Worm (Caenorhabditis elegans) whole organism, early embryonic: ENCODE data around the gene K08D10.13.
"Not testable (repeated sequence)": the region's sequence is repeated elsewhere in the genome, so short reads cannot be mapped to it uniquely, and the experiment has no call there.

Experiments
- B0310.2 ChIP-seq: sonication (generic microtip); optimal IDR thresholded peaks from 2 replicates; lab custom pipeline; 2016; ENCODE audit warnings: mild to moderate bottlenecking, missing genetic modification characterization, missing compliant biosample characterization
- F13C5.2 ChIP-seq: sonication (generic microtip); optimal IDR thresholded peaks from 2 replicates; lab custom pipeline; 2017; ENCODE audit warnings: mild to moderate bottlenecking, missing genetic modification characterization, inconsistent platforms, missing compliant biosample characterization
- aly-1 ChIP-seq: sonication (generic microtip); optimal IDR thresholded peaks from 2 replicates; lab custom pipeline; 2016; ENCODE audit warnings: missing genetic modification characterization, missing compliant biosample characterization
- ama-1 ChIP-seq: fragments of 150-350 bp; optimal IDR thresholded peaks from 2 replicates; lab custom pipeline; 2014
- ceh-13 ChIP-seq: fragments of 200-800 bp; sonication (Bioruptor generic); optimal IDR thresholded peaks from 2 replicates; lab custom pipeline; 2018; ENCODE audit warnings: mild to moderate bottlenecking, missing genetic modification characterization, missing compliant biosample characterization
- ceh-36 ChIP-seq: sonication (generic microtip); optimal IDR thresholded peaks from 2 replicates; lab custom pipeline; 2016; ENCODE audit warnings: missing genetic modification characterization, inconsistent platforms, missing compliant biosample characterization
- ets-7 ChIP-seq: sonication (generic microtip); optimal IDR thresholded peaks from 2 replicates; lab custom pipeline; 2016; ENCODE audit warnings: missing genotype, missing genetic modification characterization, missing compliant biosample characterization
- flt-1 ChIP-seq: fragments of 200-800 bp; sonication (Bioruptor generic); IDR thresholded peaks from 2 replicates; pipeline ENCODE4 v1.3.6; 2022; ENCODE audit warnings: missing genetic modification characterization, missing compliant biosample characterization
- hmbx-1 ChIP-seq: sonication (generic microtip); optimal IDR thresholded peaks from 2 replicates; lab custom pipeline; 2016; ENCODE audit warnings: mild to moderate bottlenecking, missing genetic modification characterization, missing compliant biosample characterization
- hmg-4 ChIP-seq: fragments of 200-800 bp; sonication (Bioruptor generic); optimal IDR thresholded peaks from 2 replicates; lab custom pipeline; 2018; ENCODE audit warnings: mild to moderate bottlenecking, missing genetic modification characterization, missing compliant biosample characterization
- hnd-1 ChIP-seq: sonication (generic microtip); optimal IDR thresholded peaks from 2 replicates; lab custom pipeline; 2016; ENCODE audit warnings: missing genetic modification characterization, missing compliant biosample characterization
- pes-1 ChIP-seq: fragments of 200-800 bp; sonication (Bioruptor generic); IDR thresholded peaks from 2 replicates; pipeline ENCODE4 v1.3.6; 2022; ENCODE audit warnings: missing genetic modification reagents, missing genetic modification characterization, missing compliant biosample characterization
- scrt-1 ChIP-seq: fragments of 200-800 bp; sonication (Bioruptor generic); IDR thresholded peaks from 2 replicates; pipeline ENCODE4 v1.3.6; 2022; ENCODE audit warnings: missing genetic modification characterization, missing compliant biosample characterization
- sea-1 ChIP-seq: fragments of 200-800 bp; sonication (Bioruptor generic); conservative IDR thresholded peaks from 2 replicates; pipeline ENCODE4 v1.3.6; 2022; ENCODE audit warnings: missing genetic modification characterization, missing compliant biosample characterization
- tbx-11 ChIP-seq: fragments of 200-800 bp; sonication (Bioruptor generic); IDR thresholded peaks from 2 replicates; pipeline ENCODE4 v1.3.6; 2022; ENCODE audit warnings: missing genetic modification characterization, missing compliant biosample characterization
- tbx-37 ChIP-seq: fragments of 200-800 bp; sonication (Bioruptor generic); conservative IDR thresholded peaks from 2 replicates; pipeline ENCODE4 v1.3.6; 2022; ENCODE audit warnings: missing genetic modification reagents, missing genetic modification characterization, missing compliant biosample characterization
- tra-4 ChIP-seq: sonication (generic microtip); optimal IDR thresholded peaks from 2 replicates; lab custom pipeline; 2017; ENCODE audit warnings: missing genetic modification characterization, missing compliant biosample characterization

The K08D10.13 gene

DNA sequence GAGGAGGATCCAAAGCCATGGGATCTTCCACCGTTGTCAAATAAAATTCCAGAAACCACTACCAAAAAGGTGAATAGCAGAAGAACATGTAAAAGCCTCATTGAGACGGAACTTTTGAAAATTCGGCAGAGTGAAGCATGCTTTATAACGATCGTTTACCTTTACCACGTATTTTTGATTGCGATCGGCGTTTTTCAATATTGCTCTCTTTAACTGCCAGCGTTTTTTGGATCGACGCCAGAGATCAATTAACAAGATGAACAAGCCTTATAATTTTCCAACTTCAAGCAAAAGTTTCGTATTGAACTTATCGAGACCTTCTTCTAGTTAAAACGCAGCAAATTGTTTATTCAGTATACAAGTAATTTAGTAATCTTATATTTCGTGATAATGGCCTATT lies 32.4 kb downstream of the K08D10.13 start, which contains the start of gene F49F1.10:
Gene F49F1.10, minus strand, starts transcription at position 101 of the 400 bp plus-strand sequence.
- TF ChIP-seq hnd-1 (tag; lab: Kevin White, UChicago) = no peak
- no peak for TF ChIP-seq sea-1 (GFP tag; lab: Robert Waterston, UW)
- TF ChIP-seq tbx-37 (GFP tag; lab: Robert Waterston, UW) = no peak
- no peak for TF ChIP-seq hmbx-1 (tag; lab: Kevin White, UChicago)
- no peak for TF ChIP-seq ceh-13 (GFP tag; lab: Kevin White, UChicago)
- no peak for TF ChIP-seq aly-1 (tag; lab: Kevin White, UChicago)
- TF ChIP-seq hmg-4 (GFP tag; lab: Kevin White, UChicago) = no peak
- no peak for TF ChIP-seq pes-1 (GFP tag; lab: Robert Waterston, UW)
- no peak for TF ChIP-seq flt-1
- TF ChIP-seq scrt-1 (GFP tag; lab: Robert Waterston, UW) = no peak
- no peak for TF ChIP-seq tra-4
- TF ChIP-seq B0310.2 (tag; lab: Kevin White, UChicago) = no peak
- TF ChIP-seq ceh-36 (tag; lab: Kevin White, UChicago) = no peak
- no peak for TF ChIP-seq tbx-11

DNA sequence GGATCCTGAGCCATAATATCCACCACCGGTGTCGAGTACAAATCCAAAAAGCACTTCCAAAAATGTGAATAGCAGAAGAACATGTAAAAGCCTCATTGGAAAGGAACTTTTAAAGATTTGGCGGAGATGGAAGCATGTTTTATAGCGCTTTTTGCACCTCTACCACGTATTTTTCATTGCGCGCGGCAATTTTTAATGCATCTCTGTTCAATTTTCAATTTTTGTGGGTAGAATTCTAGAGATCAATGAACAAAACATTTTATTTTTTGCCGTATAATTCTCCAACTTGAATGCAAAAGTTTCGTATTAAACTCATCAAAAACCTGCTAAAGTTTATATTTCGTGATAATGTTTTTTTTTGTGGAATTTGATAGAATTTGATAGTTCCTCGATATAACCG lies 33.9 kb downstream of the K08D10.13 start, which contains the start of gene F49F1.9:
Gene F49F1.9, minus strand, starts transcription at position 101 of the 400 bp plus-strand sequence.
- TF ChIP-seq scrt-1 (GFP tag; lab: Robert Waterston, UW) = no peak
- no peak for TF ChIP-seq aly-1 (tag; lab: Kevin White, UChicago)
- TF ChIP-seq tbx-11 = no peak
- TF ChIP-seq ama-1 (lab: Kevin White, UChicago) = no peak
- no peak for TF ChIP-seq B0310.2 (tag; lab: Kevin White, UChicago)
- no peak for TF ChIP-seq sea-1 (GFP tag; lab: Robert Waterston, UW)
- no peak for TF ChIP-seq pes-1 (GFP tag; lab: Robert Waterston, UW)
- TF ChIP-seq hnd-1 (tag; lab: Kevin White, UChicago) = no peak
- no peak for TF ChIP-seq hmbx-1 (tag; lab: Kevin White, UChicago)
- TF ChIP-seq tra-4 = no peak
- no peak for TF ChIP-seq hmg-4 (GFP tag; lab: Kevin White, UChicago)
- TF ChIP-seq ceh-13 (GFP tag; lab: Kevin White, UChicago) = no peak
- TF ChIP-seq tbx-37 (GFP tag; lab: Robert Waterston, UW) = no peak

DNA sequence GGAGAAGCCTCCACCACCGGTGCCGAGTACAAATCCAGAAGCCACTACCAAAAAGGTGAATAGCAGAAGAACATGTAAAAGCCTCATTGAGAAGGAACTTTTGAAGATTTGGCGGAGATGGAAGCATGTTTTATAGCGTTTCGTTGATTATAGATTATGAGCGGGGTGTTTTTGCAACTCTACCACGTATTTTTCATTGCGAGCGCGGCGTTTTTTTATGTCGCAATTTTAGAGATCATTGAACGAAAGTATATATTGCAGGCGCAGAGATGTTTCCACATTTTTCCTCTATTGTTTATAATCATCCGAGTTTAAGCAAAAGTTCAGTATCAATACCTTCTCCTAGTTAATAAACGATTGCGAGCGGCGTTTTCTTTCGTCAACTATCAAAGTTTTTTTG lies 35.6 kb downstream of the K08D10.13 start, which contains the start of gene F49F1.17:
Gene F49F1.17, minus strand, starts transcription at position 101 of the 400 bp plus-strand sequence.
- TF ChIP-seq hmg-4 (GFP tag; lab: Kevin White, UChicago) = no peak
- TF ChIP-seq tbx-11 = no peak
- no peak for TF ChIP-seq sea-1 (GFP tag; lab: Robert Waterston, UW)
- no peak for TF ChIP-seq ceh-36 (tag; lab: Kevin White, UChicago)
- no peak for TF ChIP-seq aly-1 (tag; lab: Kevin White, UChicago)
- no peak for TF ChIP-seq hmbx-1 (tag; lab: Kevin White, UChicago)
- no peak for TF ChIP-seq ceh-13 (GFP tag; lab: Kevin White, UChicago)
- TF ChIP-seq tra-4 = no peak
- TF ChIP-seq ama-1 (lab: Kevin White, UChicago) = no peak
- TF ChIP-seq flt-1 = no peak
- no peak for TF ChIP-seq pes-1 (GFP tag; lab: Robert Waterston, UW)
- TF ChIP-seq hnd-1 (tag; lab: Kevin White, UChicago) = no peak
- no peak for TF ChIP-seq ets-7 (tag; lab: Kevin White, UChicago)
- no peak for TF ChIP-seq tbx-37 (GFP tag; lab: Robert Waterston, UW)

DNA sequence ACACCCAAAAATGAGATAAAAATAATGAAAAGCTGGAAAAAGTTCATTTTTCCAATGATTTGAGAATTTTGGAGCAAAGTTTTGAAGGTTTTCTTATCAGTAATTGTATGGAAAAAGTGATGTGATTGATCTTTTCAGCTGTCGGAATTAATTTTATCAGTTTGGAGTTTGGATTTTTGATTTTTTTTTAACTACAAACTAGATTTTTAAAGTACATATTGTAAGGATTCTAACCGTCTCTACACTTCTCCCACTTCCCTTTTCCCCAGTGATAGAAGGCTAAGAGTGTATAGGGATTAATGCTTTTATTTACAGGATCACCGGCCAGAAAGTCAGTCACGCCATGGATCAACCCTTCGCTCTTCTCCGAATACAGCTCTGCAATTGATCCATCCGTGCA lies 45.7 kb downstream of the K08D10.13 start, which contains the start of gene F49F1.7:
Gene F49F1.7, minus strand, starts transcription at position 101 of the 400 bp plus-strand sequence.
- TF ChIP-seq tra-4; B0310.2 (tag; lab: Kevin White, UChicago); sea-1 (GFP tag; lab: Robert Waterston, UW): not testable (repeated sequence)

DNA sequence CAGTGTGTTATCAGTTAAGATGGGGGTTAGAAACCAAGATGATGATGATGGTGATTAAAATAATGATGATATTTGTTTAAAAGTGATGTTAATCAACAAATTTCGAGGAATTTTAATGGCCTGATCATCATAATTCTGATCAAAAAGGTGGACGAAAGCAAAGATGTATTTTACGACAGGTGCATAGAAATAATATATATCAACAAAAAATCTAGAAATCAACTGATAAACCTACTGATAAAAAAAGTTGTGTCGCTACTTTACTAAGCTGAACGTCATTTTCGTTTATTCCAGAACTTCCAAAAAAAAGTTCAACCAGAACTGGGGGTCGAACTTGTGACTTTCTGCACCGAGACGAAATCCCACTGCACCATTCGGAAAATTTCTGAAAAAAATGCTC lies 48.3 kb downstream of the K08D10.13 start, which contains the start of gene mul-1:
Gene mul-1, minus strand, starts transcription at position 84 of the 400 bp plus-strand sequence.
- TF ChIP-seq hnd-1 (tag; lab: Kevin White, UChicago) (no peak), flt-1 (no peak), scrt-1 (GFP tag; lab: Robert Waterston, UW) (no peak), pes-1 (GFP tag; lab: Robert Waterston, UW) (no peak), sea-1 (GFP tag; lab: Robert Waterston, UW) (no peak), ets-7 (tag; lab: Kevin White, UChicago) (no peak), ceh-13 (GFP tag; lab: Kevin White, UChicago) (no peak), tbx-37 (GFP tag; lab: Robert Waterston, UW) (no peak)

DNA sequence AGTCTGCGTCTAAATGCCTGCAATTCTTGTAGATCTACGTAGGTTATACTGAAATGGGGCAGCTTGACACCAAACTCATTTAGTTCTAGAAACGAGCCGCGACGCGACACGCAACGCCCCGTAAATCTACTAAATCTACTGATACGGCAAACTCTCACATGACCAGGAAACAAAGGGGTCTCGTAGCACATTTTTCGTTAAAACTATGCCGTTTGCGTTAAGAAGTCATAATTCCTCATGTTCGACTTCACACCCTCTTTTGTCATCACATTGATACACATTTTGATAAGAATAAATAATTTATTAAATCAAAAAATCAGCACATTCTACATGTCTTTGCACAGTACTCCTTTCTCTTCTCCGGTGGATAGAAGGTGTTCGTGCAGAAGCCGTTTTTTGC lies 50.3 kb downstream of the K08D10.13 start:
- TF ChIP-seq hnd-1 (tag; lab: Kevin White, UChicago) = no peak
- no peak for TF ChIP-seq hmbx-1 (tag; lab: Kevin White, UChicago)
- TF ChIP-seq sea-1 (GFP tag; lab: Robert Waterston, UW) = no peak
- no peak for TF ChIP-seq F13C5.2 (tag; lab: Kevin White, UChicago)
- TF ChIP-seq ceh-36 (tag; lab: Kevin White, UChicago) = no peak
- no peak for TF ChIP-seq scrt-1 (GFP tag; lab: Robert Waterston, UW)
- TF ChIP-seq tbx-11 = no peak
